Worm (Caenorhabditis elegans) whole organism, mixed stage, embryonic: ENCODE data around the gene prkl-1.

ENCODE experiments used
- M03D4.4 ChIP-seq: sonication (generic microtip); optimal IDR thresholded peaks from 2 replicates; lab custom pipeline; 2017; ENCODE audit warnings: mild to moderate bottlenecking, missing genetic modification characterization, missing compliant biosample characterization
- bed-3 ChIP-seq: fragments of 200-800 bp; sonication (Bioruptor generic); optimal IDR thresholded peaks from 3 replicates; lab custom pipeline; 2018; ENCODE audit warnings: mild to moderate bottlenecking, missing genetic modification characterization, moderate library complexity, missing compliant biosample characterization
- blmp-1 ChIP-seq: fragments of 150-350 bp; optimal IDR thresholded peaks from 2 replicates; lab custom pipeline; 2014; ENCODE audit warnings: missing biosample characterization, missing genetic modification characterization
- ceh-39 ChIP-seq: fragments of 150-350 bp; optimal IDR thresholded peaks from 2 replicates; lab custom pipeline; 2014; ENCODE audit warnings: missing biosample characterization, missing genetic modification characterization
- ceh-43 ChIP-seq: fragments of 200-800 bp; sonication (Bioruptor generic); optimal IDR thresholded peaks from 2 replicates; lab custom pipeline; 2018; ENCODE audit warnings: mild to moderate bottlenecking, missing genetic modification characterization, moderate library complexity, missing compliant biosample characterization
- ceh-83 ChIP-seq: fragments of 200-800 bp; sonication (Bioruptor generic); optimal IDR thresholded peaks from 2 replicates; lab custom pipeline; 2018; ENCODE audit warnings: mild to moderate bottlenecking, missing genetic modification characterization, missing compliant biosample characterization
- ces-1 ChIP-seq: fragments of 150-350 bp; optimal IDR thresholded peaks from 2 replicates; lab custom pipeline; 2014; ENCODE audit warnings: missing biosample characterization, missing genetic modification reagents, missing genetic modification characterization
- cnd-1 ChIP-seq: fragments of 200-800 bp; sonication (Bioruptor generic); optimal IDR thresholded peaks from 2 replicates; lab custom pipeline; 2018; ENCODE audit warnings: mild to moderate bottlenecking, missing genetic modification characterization, missing compliant biosample characterization
- drap-1 ChIP-seq: fragments of 200-800 bp; sonication (Bioruptor generic); optimal IDR thresholded peaks from 3 replicates; lab custom pipeline; 2018; ENCODE audit warnings: mild to moderate bottlenecking, missing genetic modification characterization, missing compliant biosample characterization
- elt-1 ChIP-seq: sonication (generic microtip); optimal IDR thresholded peaks from 2 replicates; lab custom pipeline; 2017; ENCODE audit warnings: missing genetic modification characterization, mild to moderate bottlenecking, missing compliant biosample characterization, antibody characterized with exemption, moderate library complexity, borderline replicate concordance; ENCODE audit not compliant: insufficient read depth
- elt-3 ChIP-seq: fragments of 150-350 bp; optimal IDR thresholded peaks from 2 replicates; lab custom pipeline; 2014; ENCODE audit warnings: missing biosample characterization, missing genetic modification characterization
- flh-1 ChIP-seq: fragments of 200-800 bp; sonication (Bioruptor generic); optimal IDR thresholded peaks from 2 replicates; lab custom pipeline; 2018; ENCODE audit warnings: mild to moderate bottlenecking, missing genetic modification characterization, moderate library complexity, missing compliant biosample characterization
- ham-2 ChIP-seq: fragments of 200-800 bp; sonication (Bioruptor generic); optimal IDR thresholded peaks from 2 replicates; lab custom pipeline; 2018; ENCODE audit warnings: mild to moderate bottlenecking, missing genetic modification characterization, missing compliant biosample characterization
- hlh-1 ChIP-seq: fragments of 150-350 bp; optimal IDR thresholded peaks from 2 replicates; lab custom pipeline; 2014; ENCODE audit warnings: missing biosample characterization, missing genetic modification reagents, missing genetic modification characterization
- lin-13 ChIP-seq: fragments of 150-350 bp; optimal IDR thresholded peaks from 2 replicates; lab custom pipeline; 2014; ENCODE audit warnings: missing biosample characterization, missing genetic modification characterization
- lin-32 ChIP-seq: fragments of 200-800 bp; sonication (Bioruptor generic); optimal IDR thresholded peaks from 2 replicates; lab custom pipeline; 2018; ENCODE audit warnings: mild to moderate bottlenecking, missing genetic modification characterization, missing compliant biosample characterization
- lsy-2 ChIP-seq: fragments of 150-350 bp; optimal IDR thresholded peaks from 2 replicates; lab custom pipeline; 2014; ENCODE audit warnings: missing biosample characterization, missing genetic modification characterization
- mab-5 ChIP-seq: fragments of 150-350 bp; optimal IDR thresholded peaks from 2 replicates; lab custom pipeline; 2014; ENCODE audit warnings: missing biosample characterization, missing genetic modification characterization
- mep-1 ChIP-seq: fragments of 150-350 bp; optimal IDR thresholded peaks from 2 replicates; lab custom pipeline; 2017; ENCODE audit warnings: missing biosample characterization, missing genetic modification reagents, missing genetic modification characterization, inconsistent platforms
- mls-2 ChIP-seq: sonication (generic microtip); optimal IDR thresholded peaks from 2 replicates; lab custom pipeline; 2016; ENCODE audit warnings: mild to moderate bottlenecking, missing genetic modification characterization, moderate library complexity, missing compliant biosample characterization
- nhr-2 ChIP-seq: fragments of 150-350 bp; optimal IDR thresholded peaks from 2 replicates; lab custom pipeline; 2014; ENCODE audit warnings: missing biosample characterization, missing genetic modification characterization
- nhr-237 ChIP-seq: fragments of 150-350 bp; optimal IDR thresholded peaks from 2 replicates; lab custom pipeline; 2014; ENCODE audit warnings: missing biosample characterization, missing genetic modification characterization
- nhr-28 ChIP-seq: fragments of 150-350 bp; optimal IDR thresholded peaks from 2 replicates; lab custom pipeline; 2014; ENCODE audit warnings: missing biosample characterization, missing genetic modification characterization
- nhr-76 ChIP-seq: sonication (generic microtip); optimal IDR thresholded peaks from 2 replicates; lab custom pipeline; 2017; ENCODE audit warnings: missing biosample characterization, missing genetic modification characterization
- pha-4 ChIP-seq: fragments of 150-350 bp; optimal IDR thresholded peaks from 2 replicates; lab custom pipeline; 2018; ENCODE audit warnings: missing biosample characterization, missing genetic modification reagents, missing genetic modification characterization
- sem-2 ChIP-seq: fragments of 200-800 bp; sonication (Bioruptor generic); optimal IDR thresholded peaks from 2 replicates; lab custom pipeline; 2018; ENCODE audit warnings: mild to moderate bottlenecking, missing genetic modification characterization, missing compliant biosample characterization
- snpc-4 ChIP-seq: fragments of 150-350 bp; optimal IDR thresholded peaks from 2 replicates; lab custom pipeline; 2014; ENCODE audit warnings: missing biosample characterization, missing genetic modification characterization
- sptf-1 ChIP-seq: sonication (generic microtip); optimal IDR thresholded peaks from 2 replicates; lab custom pipeline; 2017; ENCODE audit warnings: mild to moderate bottlenecking, missing genetic modification characterization, moderate library complexity, missing compliant biosample characterization
- tbx-8 ChIP-seq: fragments of 200-800 bp; sonication (Bioruptor generic); optimal IDR thresholded peaks from 2 replicates; lab custom pipeline; 2018; ENCODE audit warnings: mild to moderate bottlenecking, missing genetic modification characterization, moderate library complexity, missing compliant biosample characterization
- unc-120 ChIP-seq: sonication (generic microtip); optimal IDR thresholded peaks from 2 replicates; lab custom pipeline; 2017; ENCODE audit warnings: missing genetic modification characterization, missing compliant biosample characterization; ENCODE audit not compliant: poor library complexity, severe bottlenecking
- unc-39 ChIP-seq: fragments of 150-350 bp; optimal IDR thresholded peaks from 2 replicates; lab custom pipeline; 2014; ENCODE audit warnings: missing biosample characterization, missing genetic modification characterization
- unc-62 ChIP-seq: fragments of 150-350 bp; optimal IDR thresholded peaks from 2 replicates; lab custom pipeline; 2014; ENCODE audit warnings: missing biosample characterization, missing genetic modification reagents, missing genetic modification characterization
- zip-8 ChIP-seq: fragments of 150-350 bp; optimal IDR thresholded peaks from 2 replicates; lab custom pipeline; 2014; ENCODE audit warnings: missing biosample characterization, missing genetic modification characterization
- ztf-11 ChIP-seq: fragments of 150-350 bp; optimal IDR thresholded peaks from 2 replicates; lab custom pipeline; 2014; ENCODE audit warnings: missing biosample characterization, missing genetic modification characterization

The prkl-1 gene

ce11 chrIV:7024829-7025228 is 38.1 kb upstream of the prkl-1 start:
- peak; percentile 83 for TF ChIP-seq zip-8 (tag; lab: Kevin White, UChicago)
- TF ChIP-seq lin-32 (GFP tag; lab: Kevin White, UChicago), result no peak
- no peak for TF ChIP-seq ceh-39 (tag; lab: Kevin White, UChicago)
- TF ChIP-seq bed-3 (GFP tag; lab: Kevin White, UChicago), result no peak

- TF ChIP-seq blmp-1 (tag; lab: Kevin White, UChicago) (no peak), snpc-4 (no peak), unc-62 (peak; percentile 74)
Measured at ce11 chrIV:7023858-7024257, 37.1 kb upstream of the prkl-1 start, which contains the start of gene adah-1. adah-1 (plus strand) TSS chrIV:7024211.

ce11 chrIV:7023004-7023403 is 36.3 kb upstream of the prkl-1 start:
- peak; percentile 72 for TF ChIP-seq mep-1 (tag; lab: Kevin White, UChicago)
- TF ChIP-seq ztf-11 (tag; lab: Kevin White, UChicago), result no peak
- TF ChIP-seq nhr-76 (tag; lab: Kevin White, UChicago), result no peak
- TF ChIP-seq tbx-8, result no peak
- peak; percentile 14 for TF ChIP-seq lsy-2
- no peak for TF ChIP-seq elt-3 (tag; lab: Kevin White, UChicago)
- no peak for TF ChIP-seq ceh-43 (GFP tag; lab: Kevin White, UChicago)
- TF ChIP-seq unc-120 (tag; lab: Kevin White, UChicago), result peak; percentile 53
- no peak for TF ChIP-seq pha-4 (tag; lab: Kevin White, UChicago)
- no peak for TF ChIP-seq elt-1 (tag; lab: Kevin White, UChicago)
- TF ChIP-seq unc-62, result peak; percentile 49
- peak; percentile 51 for TF ChIP-seq ceh-39 (tag; lab: Kevin White, UChicago)
- no peak for TF ChIP-seq bed-3 (GFP tag; lab: Kevin White, UChicago)
- no peak for TF ChIP-seq mab-5 (tag; lab: Kevin White, UChicago)
- TF ChIP-seq lin-32 (GFP tag; lab: Kevin White, UChicago), result peak; percentile 98
- peak; percentile 97 for TF ChIP-seq cnd-1 (tag; lab: Kevin White, UChicago)
- TF ChIP-seq drap-1 (GFP tag; lab: Kevin White, UChicago), result no peak
- TF ChIP-seq ceh-83 (GFP tag; lab: Kevin White, UChicago), result no peak
- no peak for TF ChIP-seq M03D4.4 (tag; lab: Kevin White, UChicago)
- TF ChIP-seq snpc-4, result no peak
- TF ChIP-seq nhr-237, result no peak
- TF ChIP-seq mls-2 (tag; lab: Kevin White, UChicago), result peak; percentile 62
- TF ChIP-seq flh-1, result no peak
- no peak for TF ChIP-seq ham-2 (GFP tag; lab: Kevin White, UChicago)
- peak; percentile 67 for TF ChIP-seq ces-1 (GFP tag; lab: Kevin White, UChicago)
- TF ChIP-seq nhr-28 (tag; lab: Kevin White, UChicago), result no peak
- peak; percentile 47 for TF ChIP-seq hlh-1
- no peak for TF ChIP-seq sem-2
- peak; percentile 8 for TF ChIP-seq sptf-1 (tag; lab: Kevin White, UChicago)
- peak; percentile 100 for TF ChIP-seq nhr-2 (tag; lab: Kevin White, UChicago)

- TF ChIP-seq nhr-28 (tag; lab: Kevin White, UChicago) (no peak), ceh-39 (tag; lab: Kevin White, UChicago) (no peak), mls-2 (tag; lab: Kevin White, UChicago) (no peak), nhr-76 (tag; lab: Kevin White, UChicago) (no peak), M03D4.4 (tag; lab: Kevin White, UChicago) (no peak), hlh-1 (no peak), sptf-1 (tag; lab: Kevin White, UChicago) (no peak), drap-1 (GFP tag; lab: Kevin White, UChicago) (no peak), lin-13 (tag; lab: Kevin White, UChicago) (no peak), elt-1 (tag; lab: Kevin White, UChicago) (no peak), unc-39 (no peak)
Measured at ce11 chrIV:7022227-7022626, 35.5 kb upstream of the prkl-1 start.
